Fruit fly (Drosophila melanogaster) whole organism, embryonic: ENCODE data around the gene Doc2.

Experiments used
- Antp ChIP-seq: fragments of 200-800 bp; sonication (Bioruptor generic); optimal IDR thresholded peaks from 3 replicates; lab custom pipeline; 2016; ENCODE audit warnings: missing biosample characterization, missing genetic modification characterization
- Atf-2 ChIP-seq: fragments of 200-800 bp; sonication (Bioruptor generic); optimal IDR thresholded peaks from 2 replicates; lab custom pipeline; 2016; ENCODE audit warnings: missing biosample characterization, missing genetic modification characterization
- Bteb2 ChIP-seq: fragments of 200-800 bp; sonication (Bioruptor generic); optimal IDR thresholded peaks from 2 replicates; lab custom pipeline; 2016; ENCODE audit warnings: missing biosample characterization, missing genetic modification characterization
- CG10979 ChIP-seq: fragments of 200-800 bp; sonication (Bioruptor generic); optimal IDR thresholded peaks from 2 replicates; lab custom pipeline; 2018; ENCODE audit warnings: missing biosample characterization, mild to moderate bottlenecking, missing genetic modification characterization, moderate library complexity
- CG15269 ChIP-seq: fragments of 200-800 bp; sonication (Bioruptor generic); optimal IDR thresholded peaks from 2 replicates; lab custom pipeline; 2018; ENCODE audit warnings: missing biosample characterization, mild to moderate bottlenecking, missing genetic modification characterization, moderate library complexity
- CG16815 ChIP-seq: fragments of 200-800 bp; sonication (Bioruptor generic); optimal IDR thresholded peaks from 3 replicates; lab custom pipeline; 2017; ENCODE audit warnings: missing biosample characterization, mild to moderate bottlenecking, missing genetic modification characterization
- CG17328 ChIP-seq: fragments of 200-800 bp; sonication (Bioruptor generic); IDR thresholded peaks from 2 replicates; pipeline ENCODE4 v1.3.6; 2022; ENCODE audit warnings: missing biosample characterization, missing genetic modification characterization
- CG17612 ChIP-seq: fragments of 200-800 bp; sonication (Bioruptor generic); IDR thresholded peaks from 2 replicates; pipeline ENCODE4 v1.3.6; 2022; ENCODE audit warnings: missing biosample characterization, missing genetic modification characterization
- CG1792 ChIP-seq: fragments of 200-800 bp; sonication (Bioruptor generic); optimal IDR thresholded peaks from 2 replicates; lab custom pipeline; 2016; ENCODE audit warnings: missing biosample characterization, missing genetic modification characterization
- CG2678 ChIP-seq: fragments of 200-800 bp; sonication (Bioruptor generic); optimal IDR thresholded peaks from 3 replicates; lab custom pipeline; 2019; ENCODE audit warnings: missing biosample characterization, mild to moderate bottlenecking, missing genetic modification characterization, moderate library complexity
- CG3407 ChIP-seq: fragments of 200-800 bp; sonication (Bioruptor generic); optimal IDR thresholded peaks from 2 replicates; lab custom pipeline; 2018; ENCODE audit warnings: missing biosample characterization, mild to moderate bottlenecking, missing genetic modification characterization
- CG43689 ChIP-seq: fragments of 200-800 bp; sonication (Bioruptor generic); IDR thresholded peaks from 2 replicates; pipeline ENCODE4 v1.3.6; 2022; ENCODE audit warnings: missing biosample characterization, missing genetic modification characterization
- CG4617 ChIP-seq: fragments of 200-800 bp; sonication (Bioruptor generic); optimal IDR thresholded peaks from 3 replicates; lab custom pipeline; 2016; ENCODE audit warnings: missing biosample characterization, missing genetic modification characterization, borderline replicate concordance
- CG6175 ChIP-seq: fragments of 200-800 bp; sonication (Bioruptor generic); IDR thresholded peaks from 3 replicates; pipeline ENCODE4 v1.3.6; 2022; ENCODE audit warnings: missing biosample characterization, missing genetic modification characterization
- CG6272 ChIP-seq: fragments of 200-800 bp; sonication (Bioruptor generic); IDR thresholded peaks from 2 replicates; pipeline ENCODE4 v1.3.6; 2022; ENCODE audit warnings: missing biosample characterization, missing genetic modification characterization
- CG7745 ChIP-seq: fragments of 200-800 bp; sonication (Bioruptor generic); optimal IDR thresholded peaks from 2 replicates; lab custom pipeline; 2018; ENCODE audit warnings: missing biosample characterization, mild to moderate bottlenecking, missing genetic modification characterization, moderate library complexity
- CG8089 ChIP-seq: fragments of 200-800 bp; sonication (Bioruptor generic); optimal IDR thresholded peaks from 3 replicates; lab custom pipeline; 2016; ENCODE audit warnings: missing biosample characterization, missing genetic modification characterization
- Ets97D ChIP-seq: fragments of 200-800 bp; sonication (Bioruptor generic); optimal IDR thresholded peaks from 3 replicates; lab custom pipeline; 2016; ENCODE audit warnings: missing biosample characterization, missing genetic modification characterization
- HHEX ChIP-seq: fragments of 200-800 bp; sonication (Bioruptor generic); optimal IDR thresholded peaks from 3 replicates; lab custom pipeline; 2017; ENCODE audit warnings: missing biosample characterization, mild to moderate bottlenecking, missing genetic modification characterization, missing genetic modification reagents
- HLH3B ChIP-seq: fragments of 200-800 bp; sonication (Bioruptor generic); IDR thresholded peaks from 2 replicates; pipeline ENCODE4 v1.3.6; 2022; ENCODE audit warnings: missing biosample characterization, missing genetic modification characterization
- Hand ChIP-seq: fragments of 200-800 bp; sonication (Bioruptor generic); optimal IDR thresholded peaks from 2 replicates; lab custom pipeline; 2017; ENCODE audit warnings: mild to moderate bottlenecking, missing biosample characterization, missing genetic modification reagents, missing genetic modification characterization
- Hey ChIP-seq: fragments of 200-800 bp; sonication (Bioruptor generic); optimal IDR thresholded peaks from 3 replicates; lab custom pipeline; 2018; ENCODE audit warnings: missing biosample characterization, mild to moderate bottlenecking, missing genetic modification characterization
- Hmx ChIP-seq: fragments of 200-800 bp; sonication (Bioruptor generic); optimal IDR thresholded peaks from 2 replicates; lab custom pipeline; 2016; ENCODE audit warnings: missing biosample characterization, missing genetic modification characterization
- Hr39 ChIP-seq: fragments of >200 bp; optimal IDR thresholded peaks from 2 replicates; lab custom pipeline; 2017
- Lim3 ChIP-seq: fragments of 200-800 bp; sonication (Bioruptor generic); IDR thresholded peaks from 2 replicates; pipeline ENCODE4 v1.3.6; 2022; ENCODE audit warnings: missing biosample characterization, missing genetic modification characterization
- Myb ChIP-seq: fragments of 200-800 bp; sonication (Bioruptor generic); optimal IDR thresholded peaks from 2 replicates; lab custom pipeline; 2016; ENCODE audit warnings: missing biosample characterization, missing genetic modification characterization
- Oaz ChIP-seq: fragments of 200-800 bp; sonication (Bioruptor generic); IDR thresholded peaks from 2 replicates; pipeline ENCODE4 v1.3.6; 2022; ENCODE audit warnings: missing biosample characterization, missing genetic modification characterization
- Oli ChIP-seq: fragments of 200-800 bp; sonication (Bioruptor generic); optimal IDR thresholded peaks from 2 replicates; lab custom pipeline; 2018; ENCODE audit warnings: missing biosample characterization, mild to moderate bottlenecking, missing genetic modification characterization, moderate library complexity
- Rfx ChIP-seq: fragments of 200-800 bp; sonication (Bioruptor generic); IDR thresholded peaks from 2 replicates; pipeline ENCODE4 v1.3.6; 2022; ENCODE audit warnings: missing biosample characterization, missing genetic modification characterization
- Sox102F ChIP-seq: fragments of 200-800 bp; sonication (Bioruptor generic); optimal IDR thresholded peaks from 2 replicates; lab custom pipeline; 2018; ENCODE audit warnings: missing biosample characterization, mild to moderate bottlenecking, missing genetic modification characterization, moderate library complexity
- abd-A ChIP-seq: fragments of 200-800 bp; sonication (Bioruptor generic); optimal IDR thresholded peaks from 3 replicates; lab custom pipeline; 2019; ENCODE audit warnings: missing biosample characterization, mild to moderate bottlenecking, missing genetic modification characterization, moderate library complexity
- aop ChIP-seq: fragments of 200-800 bp; sonication (Bioruptor generic); IDR thresholded peaks from 2 replicates; pipeline ENCODE4 v1.3.6; 2022; ENCODE audit warnings: missing biosample characterization, missing genetic modification characterization
- ase ChIP-seq: fragments of 200-800 bp; sonication (Bioruptor generic); IDR thresholded peaks from 3 replicates; pipeline ENCODE4 v1.3.6; 2022; ENCODE audit warnings: missing biosample characterization, missing genetic modification characterization
- chm ChIP-seq: fragments of 200-800 bp; sonication (Bioruptor generic); IDR thresholded peaks from 2 replicates; pipeline ENCODE4 v1.3.6; 2022; ENCODE audit warnings: missing biosample characterization, missing genetic modification characterization
- danr ChIP-seq: fragments of 200-800 bp; sonication (Bioruptor generic); IDR thresholded peaks from 2 replicates; pipeline ENCODE4 v1.3.6; 2022; ENCODE audit warnings: missing biosample characterization, missing genetic modification characterization
- dmrt11E ChIP-seq: fragments of 200-800 bp; sonication (Bioruptor generic); optimal IDR thresholded peaks from 3 replicates; lab custom pipeline; 2018; ENCODE audit warnings: missing biosample characterization, mild to moderate bottlenecking, missing genetic modification characterization, moderate library complexity
- eve ChIP-seq, 2 experiments: fragments of >200 bp; optimal IDR thresholded peaks; 2 replicates each; lab custom pipeline; 2017; ENCODE audit warnings: missing biosample characterization in 2 of 2, missing genetic modification characterization in 2 of 2
- ham ChIP-seq: fragments of 200-800 bp; sonication (Bioruptor generic); IDR thresholded peaks from 2 replicates; pipeline ENCODE4 v1.3.6; 2022; ENCODE audit warnings: missing biosample characterization, missing genetic modification characterization
- hth ChIP-seq: fragments of >200 bp; optimal IDR thresholded peaks from 2 replicates; lab custom pipeline; 2017; ENCODE audit warnings: inconsistent platforms
- inv ChIP-seq: fragments of 200-800 bp; sonication (Bioruptor generic); IDR thresholded peaks from 2 replicates; pipeline ENCODE4 v1.3.6; 2022; ENCODE audit warnings: missing biosample characterization, missing genetic modification characterization; ENCODE audit not compliant: partially characterized antibody
- lola ChIP-seq, 3 experiments: fragments of >200 bp in 2 of 3; fragments of 200-800 bp in 1 of 3; sonication (Bioruptor generic) in 1 of 3; optimal IDR thresholded peaks; 2 replicates each; lab custom pipeline; 2017 to 2019; ENCODE audit warnings: missing biosample characterization in 3 of 3, missing genetic modification characterization in 3 of 3, mild to moderate bottlenecking in 1 of 3, moderate library complexity in 1 of 3
- sc ChIP-seq, 3 experiments: fragments of >200 bp in 2 of 3; fragments of 200-800 bp in 1 of 3; sonication (Bioruptor generic) in 1 of 3; optimal IDR thresholded peaks; 2 replicates in 2 of 3; 3 replicates in 1 of 3; lab custom pipeline; 2017; ENCODE audit warnings: mild to moderate bottlenecking in 1 of 3, missing biosample characterization in 1 of 3, missing genetic modification characterization in 1 of 3, missing genetic modification reagents in 1 of 3
- shn ChIP-seq: fragments of 200-800 bp; sonication (Bioruptor generic); optimal IDR thresholded peaks from 3 replicates; lab custom pipeline; 2016; ENCODE audit warnings: missing biosample characterization, missing genetic modification characterization
- slbo ChIP-seq: fragments of 200-800 bp; sonication (Bioruptor generic); IDR thresholded peaks from 2 replicates; pipeline ENCODE4 v1.3.6; 2022; ENCODE audit warnings: missing biosample characterization, missing genetic modification characterization
- sr ChIP-seq: fragments of 200-800 bp; sonication (Bioruptor generic); IDR thresholded peaks from 3 replicates; pipeline ENCODE4 v1.3.6; 2022; ENCODE audit warnings: missing biosample characterization, missing genetic modification characterization
- tin ChIP-seq: fragments of 200-800 bp; sonication (Bioruptor generic); optimal IDR thresholded peaks from 3 replicates; lab custom pipeline; 2016; ENCODE audit warnings: missing biosample characterization, missing genetic modification characterization
- toy ChIP-seq: fragments of 200-800 bp; sonication (Bioruptor generic); IDR thresholded peaks from 2 replicates; pipeline ENCODE4 v1.3.6; 2022; ENCODE audit warnings: missing biosample characterization, missing genetic modification characterization
- trem ChIP-seq: fragments of 200-800 bp; optimal IDR thresholded peaks from 3 replicates; lab custom pipeline; 2019; ENCODE audit warnings: missing biosample characterization, mild to moderate bottlenecking, missing genetic modification characterization, moderate library complexity
- tup ChIP-seq: fragments of 200-800 bp; sonication (Bioruptor generic); optimal IDR thresholded peaks from 2 replicates; lab custom pipeline; 2016; ENCODE audit warnings: missing biosample characterization, mild to moderate bottlenecking, missing genetic modification characterization, moderate library complexity
- usp ChIP-seq: fragments of >200 bp; optimal IDR thresholded peaks from 2 replicates; lab custom pipeline; 2017; ENCODE audit warnings: missing biosample characterization, missing genetic modification characterization
- wor ChIP-seq: fragments of 200-800 bp; sonication (Bioruptor generic); IDR thresholded peaks from 2 replicates; pipeline ENCODE4 v1.3.6; 2022; ENCODE audit warnings: missing biosample characterization, missing genetic modification characterization

The Doc2 gene

dm6 chr3L:9025680-9026079, 6.6 kb upstream of the Doc2 start (continued):
- peak; percentile 82 for TF ChIP-seq tin (GFP tag; lab: Kevin White, UChicago)
- TF ChIP-seq slbo (GFP tag; lab: Robert Waterston, UW) = peak; percentile 92
- peak in 1 of 2 experiments; percentile 94 for TF ChIP-seq eve (GFP tag; optimal IDR thresholded peaks at IDR 0.05; lab: Kevin White, UChicago)
- TF ChIP-seq CG2678 = peak; percentile 91
- no peak for TF ChIP-seq hth (lab: Kevin White, UChicago)
- peak; percentile 76 for TF ChIP-seq CG3407 (GFP tag; lab: Kevin White, UChicago)
- peak; percentile 92 for TF ChIP-seq Rfx (GFP tag; lab: Robert Waterston, UW)
- TF ChIP-seq ase = peak; percentile 92
- peak; percentile 75 for TF ChIP-seq Bteb2
- TF ChIP-seq HLH3B = peak; percentile 94
- peak; percentile 60 for TF ChIP-seq tup
- TF ChIP-seq Antp = peak; percentile 73
- peak; percentile 27 for TF ChIP-seq Myb (GFP tag; lab: Kevin White, UChicago)
- peak; percentile 67 for TF ChIP-seq Hmx (GFP tag; lab: Kevin White, UChicago)
- TF ChIP-seq CG6272 (GFP tag; lab: Robert Waterston, UW) = peak; percentile 83
- TF ChIP-seq dmrt11E (tag; lab: Kevin White, UChicago) = peak; percentile 86
- peak; percentile 66; the same call in 1 of the 2 replicates for TF ChIP-seq aop
- TF ChIP-seq wor = peak; percentile 82
- TF ChIP-seq danr (GFP tag; lab: Robert Waterston, UW) = peak; percentile 80
- TF ChIP-seq Hey = no peak
- peak; percentile 75 for TF ChIP-seq CG8089 (GFP tag; lab: Kevin White, UChicago)
- peak; percentile 86 for TF ChIP-seq CG43689
- no peak for TF ChIP-seq CG7745
- peak; percentile 53; the same call in 1 of the 2 replicates for TF ChIP-seq toy (GFP tag; lab: Robert Waterston, UW)
- peak; percentile 70 for TF ChIP-seq HHEX (GFP tag; lab: Kevin White, UChicago)
- peak; percentile 91 for TF ChIP-seq chm
- peak; percentile 84 for TF ChIP-seq CG15269 (tag; lab: Kevin White, UChicago)
- no peak for TF ChIP-seq usp (GFP tag; lab: Kevin White, UChicago)
- peak; percentile 44 for TF ChIP-seq CG4617
- peak; percentile 44 for TF ChIP-seq shn (GFP tag; lab: Kevin White, UChicago)
- peak; percentile 71 for TF ChIP-seq trem (tag; lab: Kevin White, UChicago)
- TF ChIP-seq Atf-2 (GFP tag; lab: Kevin White, UChicago) = peak; percentile 77
- peak; percentile 92 for TF ChIP-seq CG17328
- peak in 1 of 3 experiments; percentile 79 for TF ChIP-seq lola (GFP tag; optimal IDR thresholded peaks at IDR 0.05; lab: Kevin White, UChicago)
- peak; percentile 91 for TF ChIP-seq Oli (tag; lab: Kevin White, UChicago)
- no peak for TF ChIP-seq sc (optimal IDR thresholded peaks at IDR 0.05; lab: Kevin White, UChicago)
- TF ChIP-seq sc (GFP tag; optimal IDR thresholded peaks at IDR 0.05; lab: Kevin White, UChicago) = peak; percentile 64
- TF ChIP-seq CG10979 (tag; lab: Kevin White, UChicago) = peak; percentile 87
- peak; percentile 50 for TF ChIP-seq CG16815 (GFP tag; lab: Kevin White, UChicago)
- peak; percentile 54; the same call in 1 of the 2 replicates for TF ChIP-seq Lim3 (GFP tag; lab: Robert Waterston, UW)
- TF ChIP-seq ham (GFP tag; lab: Robert Waterston, UW) = 0 out of 2 replicates have a peak, but pooled peaks have one; percentile 44
- TF ChIP-seq Hr39 (lab: Kevin White, UChicago) = no peak
- TF ChIP-seq Hand (GFP tag; lab: Kevin White, UChicago) = peak; percentile 48
- no peak for TF ChIP-seq inv
- peak; percentile 35 for TF ChIP-seq Ets97D (GFP tag; lab: Kevin White, UChicago)
- peak; percentile 73 for TF ChIP-seq CG17612 (GFP tag; lab: Robert Waterston, UW)
- TF ChIP-seq sr = peak; percentile 65; the same call in 2 of the 3 replicates
- TF ChIP-seq CG1792 (GFP tag; lab: Kevin White, UChicago) = peak; percentile 58
- TF ChIP-seq Sox102F (GFP tag; lab: Kevin White, UChicago) = peak; percentile 89
- TF ChIP-seq CG6175 (GFP tag; lab: Robert Waterston, UW) = peak; percentile 59; the same call in 1 of the 3 replicates
- TF ChIP-seq abd-A (tag; lab: Kevin White, UChicago) = peak; percentile 21
- TF ChIP-seq Oaz (GFP tag; lab: Robert Waterston, UW) = peak; percentile 78
